Worm (Caenorhabditis elegans) whole organism, midembryonic: ENCODE results near the gene clec-212.

ENCODE experiments used
- T22C8.4 ChIP-seq: fragments of 200-800 bp; sonication (Bioruptor generic); IDR thresholded peaks from 2 replicates; pipeline ENCODE4 v1.3.6; 2022; ENCODE audit warnings: missing genetic modification characterization, missing compliant biosample characterization
- cog-1 ChIP-seq: sonication (generic microtip); optimal IDR thresholded peaks from 2 replicates; lab custom pipeline; 2016; ENCODE audit warnings: missing genetic modification characterization, missing compliant biosample characterization
- flt-1 ChIP-seq: fragments of 200-800 bp; sonication (Bioruptor generic); IDR thresholded peaks from 2 replicates; pipeline ENCODE4 v1.3.6; 2022; ENCODE audit warnings: missing genetic modification characterization, missing compliant biosample characterization
- klf-2 ChIP-seq: fragments of 200-800 bp; sonication (Bioruptor generic); conservative IDR thresholded peaks from 2 replicates; pipeline ENCODE4 v1.3.6; 2022; ENCODE audit warnings: missing genetic modification reagents, missing genetic modification characterization, missing compliant biosample characterization
- ref-1 ChIP-seq: fragments of 200-800 bp; sonication (Bioruptor generic); conservative IDR thresholded peaks from 2 replicates; pipeline ENCODE4 v1.3.6; 2022; ENCODE audit warnings: missing genetic modification reagents, missing genetic modification characterization, missing compliant biosample characterization
- tab-1 ChIP-seq: fragments of 200-800 bp; sonication (Bioruptor generic); IDR thresholded peaks from 2 replicates; pipeline ENCODE4 v1.3.6; 2022; ENCODE audit warnings: missing genetic modification characterization, missing compliant biosample characterization
- ztf-29 ChIP-seq: fragments of 200-800 bp; sonication (Bioruptor generic); IDR thresholded peaks from 2 replicates; pipeline ENCODE4 v1.3.6; 2022; ENCODE audit warnings: missing genetic modification reagents, missing genetic modification characterization, missing compliant biosample characterization

DNA sequence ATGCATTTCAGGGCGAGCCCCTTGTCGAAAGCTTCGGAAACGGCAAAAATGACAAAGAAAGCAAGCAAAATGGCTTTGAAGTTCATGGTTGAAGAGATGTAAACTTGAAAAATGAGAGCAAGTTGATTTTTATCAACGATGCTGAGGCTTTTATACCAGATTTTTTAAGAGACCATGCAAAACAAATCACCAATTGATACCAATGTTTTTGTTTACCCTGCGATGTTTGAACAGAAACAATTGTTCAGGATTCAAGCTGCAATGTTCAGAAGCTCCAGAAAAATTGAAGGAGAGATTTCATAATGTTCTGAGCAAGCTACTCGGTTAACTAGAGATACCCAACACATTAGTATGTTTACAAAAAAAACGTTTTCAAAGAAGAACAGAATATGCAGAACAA is 47.9 kb downstream of the clec-212 start, which contains the start of gene C54F6.15:
- TF ChIP-seq T22C8.4 (GFP tag; lab: Robert Waterston, UW) (no peak), klf-2 (GFP tag; lab: Robert Waterston, UW) (no peak), ztf-29 (no peak), cog-1 (tag; lab: Kevin White, UChicago) (no peak), ref-1 (no peak), flt-1 (no peak), tab-1 (GFP tag; lab: Robert Waterston, UW) (no peak)
